ENCODE assay signal across 1 fruit fly cellular context in genomic region chr3L:4405922-4406321, dm6.
TF ChIP-seq lines count a peak whose summit lies in the region.

TSS of gene CG15019 (minus strand) at chr3L:4406059.

TF ChIP-seq in whole organism, embryonic, 481 proteins besides CTCF, POLR2A, EP300 and RAD21 (continued from another document and continues in another):
- no peak for TF ChIP-seq Camta (GFP tag; optimal IDR thresholded peaks at IDR 0.05; lab: Kevin White, UChicago)
- TF ChIP-seq Gug (GFP tag; IDR thresholded peaks at IDR 0.05; lab: Robert Waterston, UW) = no peak
- TF ChIP-seq eve (GFP tag; optimal IDR thresholded peaks at IDR 0.05; lab: Kevin White, UChicago) = peak in 1 of 2 experiments; percentile 43
- TF ChIP-seq CG2712 (tag; optimal IDR thresholded peaks at IDR 0.05; lab: Kevin White, UChicago) = no peak
- no peak for TF ChIP-seq shn (GFP tag; optimal IDR thresholded peaks at IDR 0.05; lab: Kevin White, UChicago)
- no peak for TF ChIP-seq esg (GFP tag; conservative IDR thresholded peaks at IDR 0.05; lab: Robert Waterston, UW)
- TF ChIP-seq NfI (GFP tag; optimal IDR thresholded peaks at IDR 0.05; lab: Kevin White, UChicago) = no peak
- TF ChIP-seq CG7271 (tag; optimal IDR thresholded peaks at IDR 0.05; lab: Kevin White, UChicago) = no peak
- TF ChIP-seq CG10654 (GFP tag; optimal IDR thresholded peaks at IDR 0.05; lab: Kevin White, UChicago) = no peak
- TF ChIP-seq Ptx1 (GFP tag; IDR thresholded peaks at IDR 0.05; lab: Robert Waterston, UW) = no peak
- peak; percentile 17; the same call in 1 of the 3 replicates for TF ChIP-seq CG14860 (GFP tag; IDR thresholded peaks at IDR 0.05; lab: Robert Waterston, UW; ENCODE audit: partially characterized antibody)
- no peak for TF ChIP-seq CrebB (tag; optimal IDR thresholded peaks at IDR 0.05; lab: Kevin White, UChicago)
- TF ChIP-seq CG18476 (GFP tag; optimal IDR thresholded peaks at IDR 0.05; lab: Kevin White, UChicago) = no peak
- no peak for TF ChIP-seq Hmx (GFP tag; optimal IDR thresholded peaks at IDR 0.05; lab: Kevin White, UChicago)
- TF ChIP-seq scrt (GFP tag; optimal IDR thresholded peaks at IDR 0.05; lab: Kevin White, UChicago) = no peak
- no peak for TF ChIP-seq CG1832 (GFP tag; optimal IDR thresholded peaks at IDR 0.05; lab: Kevin White, UChicago)
- TF ChIP-seq sima (GFP tag; optimal IDR thresholded peaks at IDR 0.05; lab: Kevin White, UChicago) = no peak
- TF ChIP-seq CG8089 (GFP tag; optimal IDR thresholded peaks at IDR 0.05; lab: Kevin White, UChicago) = no peak
- no peak for TF ChIP-seq dimm (GFP tag; IDR thresholded peaks at IDR 0.05; lab: Robert Waterston, UW)
- no peak for TF ChIP-seq hb (GFP tag; IDR thresholded peaks at IDR 0.05; lab: Robert Waterston, UW; ENCODE audit: partially characterized antibody)
- peak; percentile 46 for TF ChIP-seq CG2116 (GFP tag; optimal IDR thresholded peaks at IDR 0.05; lab: Kevin White, UChicago)
- no peak for TF ChIP-seq CG1603 (tag; optimal IDR thresholded peaks at IDR 0.05; lab: Kevin White, UChicago)
- no peak for TF ChIP-seq CG7556 (GFP tag; optimal IDR thresholded peaks at IDR 0.05; lab: Kevin White, UChicago)
- no peak for TF ChIP-seq H2.0 (GFP tag; IDR thresholded peaks at IDR 0.05; lab: Robert Waterston, UW)
- no peak for TF ChIP-seq CG2120 (GFP tag; optimal IDR thresholded peaks at IDR 0.05; lab: Kevin White, UChicago)
- no peak for TF ChIP-seq Ada2b (GFP tag; IDR thresholded peaks at IDR 0.05; lab: Robert Waterston, UW)
- TF ChIP-seq tna (GFP tag; IDR thresholded peaks at IDR 0.05; lab: Robert Waterston, UW; ENCODE audit: partially characterized antibody) = peak; percentile 11; the same call in 1 of the 2 replicates
- TF ChIP-seq ase (GFP tag; IDR thresholded peaks at IDR 0.05; lab: Robert Waterston, UW) = no peak
- TF ChIP-seq z (GFP tag; IDR thresholded peaks at IDR 0.05; lab: Robert Waterston, UW) = no peak
- TF ChIP-seq Bgb (GFP tag; IDR thresholded peaks at IDR 0.05; lab: Robert Waterston, UW; ENCODE audit: partially characterized antibody) = peak; percentile 71
- TF ChIP-seq H15 (GFP tag; IDR thresholded peaks at IDR 0.05; lab: Robert Waterston, UW) = no peak
- TF ChIP-seq ab (GFP tag; optimal IDR thresholded peaks at IDR 0.05; lab: Kevin White, UChicago) = no peak
- TF ChIP-seq CG8388 (GFP tag; optimal IDR thresholded peaks at IDR 0.05; lab: Kevin White, UChicago) = no peak
- peak; percentile 66 for TF ChIP-seq knrl (GFP tag; IDR thresholded peaks at IDR 0.05; lab: Robert Waterston, UW; ENCODE audit: partially characterized antibody)
- TF ChIP-seq CG31388 (GFP tag; optimal IDR thresholded peaks at IDR 0.05; lab: Kevin White, UChicago) = no peak
- TF ChIP-seq fu2 (GFP tag; optimal IDR thresholded peaks at IDR 0.05; lab: Kevin White, UChicago) = no peak
- TF ChIP-seq Oaz (GFP tag; IDR thresholded peaks at IDR 0.05; lab: Robert Waterston, UW) = no peak
- TF ChIP-seq CG15011 (GFP tag; optimal IDR thresholded peaks at IDR 0.05; lab: Kevin White, UChicago) = no peak
- TF ChIP-seq CG32532 (GFP tag; IDR thresholded peaks at IDR 0.05; lab: Robert Waterston, UW) = 0 out of 2 replicates have a peak, but pooled peaks have one; percentile 25
- no peak for TF ChIP-seq so (GFP tag; IDR thresholded peaks at IDR 0.05; lab: Robert Waterston, UW)
- TF ChIP-seq dmrt99B (tag; optimal IDR thresholded peaks at IDR 0.05; lab: Kevin White, UChicago) = no peak
- 0 out of 2 replicates have a peak, but pooled peaks have one; percentile 33 for TF ChIP-seq MBD-R2 (GFP tag; IDR thresholded peaks at IDR 0.05; lab: Robert Waterston, UW)
- TF ChIP-seq CG3407 (GFP tag; optimal IDR thresholded peaks at IDR 0.05; lab: Kevin White, UChicago) = no peak
- TF ChIP-seq CG17359 (tag; optimal IDR thresholded peaks at IDR 0.05; lab: Kevin White, UChicago) = no peak
- peak; percentile 4 for TF ChIP-seq phol (tag; optimal IDR thresholded peaks at IDR 0.05; lab: Kevin White, UChicago)
- TF ChIP-seq CG4854 (GFP tag; optimal IDR thresholded peaks at IDR 0.05; lab: Kevin White, UChicago) = no peak
- TF ChIP-seq Spps (tag; optimal IDR thresholded peaks at IDR 0.05; lab: Kevin White, UChicago) = no peak
- no peak for TF ChIP-seq cato (GFP tag; optimal IDR thresholded peaks at IDR 0.05; lab: Kevin White, UChicago; ENCODE audit: borderline replicate concordance)
- TF ChIP-seq GATAe (GFP tag; conservative IDR thresholded peaks at IDR 0.05; lab: Robert Waterston, UW) = no peak
- TF ChIP-seq CG34224 (GFP tag; IDR thresholded peaks at IDR 0.05; lab: Robert Waterston, UW; ENCODE audit: partially characterized antibody) = peak; percentile 72
- no peak for TF ChIP-seq CG10366 (GFP tag; IDR thresholded peaks at IDR 0.05; lab: Robert Waterston, UW)
- TF ChIP-seq CG13123 (GFP tag; optimal IDR thresholded peaks at IDR 0.05; lab: Kevin White, UChicago) = no peak
- 0 out of 2 replicates have a peak, but pooled peaks have one; percentile 51 for TF ChIP-seq nerfin-2 (GFP tag; IDR thresholded peaks at IDR 0.05; lab: Robert Waterston, UW; ENCODE audit: partially characterized antibody)
- TF ChIP-seq bsh (GFP tag; optimal IDR thresholded peaks at IDR 0.05; lab: Kevin White, UChicago) = no peak
- no peak for TF ChIP-seq Neu2 (GFP tag; optimal IDR thresholded peaks at IDR 0.05; lab: Kevin White, UChicago; ENCODE audit: borderline replicate concordance)
- no peak for TF ChIP-seq CG16863 (GFP tag; optimal IDR thresholded peaks at IDR 0.05; lab: Kevin White, UChicago)
- no peak for TF ChIP-seq btn (GFP tag; optimal IDR thresholded peaks at IDR 0.05; lab: Kevin White, UChicago)
- TF ChIP-seq CG32772 (GFP tag; IDR thresholded peaks at IDR 0.05; lab: Robert Waterston, UW) = no peak
- peak; percentile 87 for TF ChIP-seq CG13287 (GFP tag; IDR thresholded peaks at IDR 0.05; lab: Robert Waterston, UW; ENCODE audit: partially characterized antibody)
- no peak for TF ChIP-seq repo (GFP tag; optimal IDR thresholded peaks at IDR 0.05; lab: Kevin White, UChicago)
- peak; percentile 70 for TF ChIP-seq HLH4C (GFP tag; IDR thresholded peaks at IDR 0.05; lab: Robert Waterston, UW; ENCODE audit: partially characterized antibody)
- no peak for TF ChIP-seq Antp (GFP tag; optimal IDR thresholded peaks at IDR 0.05; lab: Kevin White, UChicago)
- TF ChIP-seq CG8281 (tag; optimal IDR thresholded peaks at IDR 0.05; lab: Kevin White, UChicago) = no peak
- no peak for TF ChIP-seq HmgZ (tag; optimal IDR thresholded peaks at IDR 0.05; lab: Kevin White, UChicago)
- no peak for TF ChIP-seq ftz-f1 (GFP tag; optimal IDR thresholded peaks at IDR 0.05; lab: Kevin White, UChicago)
- TF ChIP-seq E2f1 (GFP tag; IDR thresholded peaks at IDR 0.05; lab: Robert Waterston, UW) = peak; percentile 41; the same call in 1 of the 2 replicates
- no peak for TF ChIP-seq Ssrp (tag; optimal IDR thresholded peaks at IDR 0.05; lab: Kevin White, UChicago)
- TF ChIP-seq CG14014 (GFP tag; IDR thresholded peaks at IDR 0.05; lab: Robert Waterston, UW) = no peak
- TF ChIP-seq CG17186 (GFP tag; optimal IDR thresholded peaks at IDR 0.05; lab: Kevin White, UChicago) = no peak
- TF ChIP-seq Side (GFP tag; optimal IDR thresholded peaks at IDR 0.05; lab: Kevin White, UChicago) = no peak
- no peak for TF ChIP-seq CG3838 (GFP tag; optimal IDR thresholded peaks at IDR 0.05; lab: Kevin White, UChicago)
- TF ChIP-seq CG17912 (GFP tag; optimal IDR thresholded peaks at IDR 0.05; lab: Kevin White, UChicago) = no peak
- no peak for TF ChIP-seq CG6813 (GFP tag; optimal IDR thresholded peaks at IDR 0.05; lab: Kevin White, UChicago)
- peak; percentile 81; the same call in 1 of the 2 replicates for TF ChIP-seq amos (GFP tag; IDR thresholded peaks at IDR 0.05; lab: Robert Waterston, UW; ENCODE audit: partially characterized antibody)
- peak in 1 of 2 experiments; percentile 3 for TF ChIP-seq Hr51 (GFP tag; optimal IDR thresholded peaks at IDR 0.05; lab: Kevin White, UChicago)
- no peak for TF ChIP-seq CG17385 (GFP tag; optimal IDR thresholded peaks at IDR 0.05; lab: Kevin White, UChicago)
- TF ChIP-seq sd (tag; optimal IDR thresholded peaks at IDR 0.05; lab: Kevin White, UChicago) = no peak
- no peak for TF ChIP-seq CG17829 (tag; optimal IDR thresholded peaks at IDR 0.05; lab: Kevin White, UChicago)
- TF ChIP-seq CG2129 (GFP tag; IDR thresholded peaks at IDR 0.05; lab: Robert Waterston, UW; ENCODE audit: partially characterized antibody) = peak; percentile 55; the same call in 1 of the 2 replicates
- TF ChIP-seq corto (GFP tag; optimal IDR thresholded peaks at IDR 0.05; lab: Kevin White, UChicago) = no peak
- TF ChIP-seq inv (GFP tag; IDR thresholded peaks at IDR 0.05; lab: Robert Waterston, UW; ENCODE audit: partially characterized antibody) = 0 out of 2 replicates have a peak, but pooled peaks have one; percentile 43
- TF ChIP-seq klu (GFP tag; IDR thresholded peaks at IDR 0.05; lab: Robert Waterston, UW) = no peak
- TF ChIP-seq br (optimal IDR thresholded peaks at IDR 0.05; lab: Kevin White, UChicago) = no peak
- no peak for TF ChIP-seq odd (GFP tag; optimal IDR thresholded peaks at IDR 0.05; lab: Kevin White, UChicago)
- TF ChIP-seq ttk (GFP tag; IDR thresholded peaks at IDR 0.05; lab: Robert Waterston, UW) = no peak
- TF ChIP-seq Meics (GFP tag; optimal IDR thresholded peaks at IDR 0.05; lab: Kevin White, UChicago) = no peak
- TF ChIP-seq chinmo (GFP tag; IDR thresholded peaks at IDR 0.05; lab: Robert Waterston, UW; ENCODE audit: partially characterized antibody) = no peak
- TF ChIP-seq lilli (GFP tag; optimal IDR thresholded peaks at IDR 0.05; lab: Kevin White, UChicago) = no peak
- no peak for TF ChIP-seq Dad (GFP tag; optimal IDR thresholded peaks at IDR 0.05; lab: Kevin White, UChicago)
- TF ChIP-seq CG2199 (GFP tag; IDR thresholded peaks at IDR 0.05; lab: Robert Waterston, UW) = no peak
- peak; percentile 10 for TF ChIP-seq CG15514 (GFP tag; optimal IDR thresholded peaks at IDR 0.05; lab: Kevin White, UChicago)
- no peak for TF ChIP-seq tup (GFP tag; optimal IDR thresholded peaks at IDR 0.05; lab: Kevin White, UChicago)
- peak; percentile 82 for TF ChIP-seq bbx (GFP tag; IDR thresholded peaks at IDR 0.05; lab: Robert Waterston, UW; ENCODE audit: partially characterized antibody)
- TF ChIP-seq kni (GFP tag; optimal IDR thresholded peaks at IDR 0.05; lab: Kevin White, UChicago) = no peak
- TF ChIP-seq Mad (GFP tag; optimal IDR thresholded peaks at IDR 0.05; lab: Kevin White, UChicago) = no peak
- TF ChIP-seq trem (tag; optimal IDR thresholded peaks at IDR 0.05; lab: Kevin White, UChicago) = peak; percentile 10
- no peak for TF ChIP-seq Sox100B (GFP tag; optimal IDR thresholded peaks at IDR 0.05; lab: Kevin White, UChicago)
- no peak for TF ChIP-seq Adf1 (GFP tag; IDR thresholded peaks at IDR 0.05; lab: Robert Waterston, UW)
- no peak for TF ChIP-seq lbe (GFP tag; optimal IDR thresholded peaks at IDR 0.05; lab: Kevin White, UChicago)
- TF ChIP-seq pzg (GFP tag; optimal IDR thresholded peaks at IDR 0.05; lab: Kevin White, UChicago) = peak; percentile 37
- no peak for TF ChIP-seq CG33557 (GFP tag; optimal IDR thresholded peaks at IDR 0.05; lab: Kevin White, UChicago)
- TF ChIP-seq NC2β (GFP tag; optimal IDR thresholded peaks at IDR 0.05; lab: Kevin White, UChicago) = no peak
- TF ChIP-seq caup (GFP tag; optimal IDR thresholded peaks at IDR 0.05; lab: Kevin White, UChicago; ENCODE audit: severe bottlenecking) = no peak
- TF ChIP-seq seq (GFP tag; IDR thresholded peaks at IDR 0.05; lab: Robert Waterston, UW) = no peak
- TF ChIP-seq Lim3 (GFP tag; IDR thresholded peaks at IDR 0.05; lab: Robert Waterston, UW) = no peak
- no peak for TF ChIP-seq CG2889 (GFP tag; IDR thresholded peaks at IDR 0.05; lab: Robert Waterston, UW)
- peak; percentile 82 for TF ChIP-seq unc-4 (GFP tag; IDR thresholded peaks at IDR 0.05; lab: Robert Waterston, UW; ENCODE audit: partially characterized antibody)
- TF ChIP-seq CG11696 (GFP tag; IDR thresholded peaks at IDR 0.05; lab: Robert Waterston, UW) = no peak
- peak; percentile 74 for TF ChIP-seq Dll (GFP tag; IDR thresholded peaks at IDR 0.05; lab: Robert Waterston, UW; ENCODE audit: partially characterized antibody)
- no peak for TF ChIP-seq CG10565 (GFP tag; optimal IDR thresholded peaks at IDR 0.05; lab: Kevin White, UChicago)
- no peak; the same call in 2 of the 3 replicates for TF ChIP-seq CG7963 (GFP tag; IDR thresholded peaks at IDR 0.05; lab: Robert Waterston, UW; ENCODE audit: partially characterized antibody)
- no peak for TF ChIP-seq Xrp1 (GFP tag; IDR thresholded peaks at IDR 0.05; lab: Robert Waterston, UW)
- TF ChIP-seq abd-A (tag; optimal IDR thresholded peaks at IDR 0.05; lab: Kevin White, UChicago) = no peak
- no peak for TF ChIP-seq zfh2 (GFP tag; optimal IDR thresholded peaks at IDR 0.05; lab: Kevin White, UChicago)
- TF ChIP-seq wek (GFP tag; optimal IDR thresholded peaks at IDR 0.05; lab: Kevin White, UChicago) = no peak
- TF ChIP-seq sug (tag; optimal IDR thresholded peaks at IDR 0.05; lab: Kevin White, UChicago) = no peak
- TF ChIP-seq Max (GFP tag; optimal IDR thresholded peaks at IDR 0.05; lab: Kevin White, UChicago) = peak; percentile 30
- TF ChIP-seq cwo (GFP tag; optimal IDR thresholded peaks at IDR 0.05; lab: Kevin White, UChicago) = no peak
- no peak for TF ChIP-seq CG6254 (GFP tag; optimal IDR thresholded peaks at IDR 0.05; lab: Kevin White, UChicago)
- TF ChIP-seq mirr (GFP tag; optimal IDR thresholded peaks at IDR 0.05; lab: Kevin White, UChicago) = no peak
- TF ChIP-seq insv (GFP tag; optimal IDR thresholded peaks at IDR 0.05; lab: Kevin White, UChicago) = no peak
- TF ChIP-seq CG17361 (GFP tag; IDR thresholded peaks at IDR 0.05; lab: Robert Waterston, UW) = no peak
- no peak for TF ChIP-seq emc (GFP tag; optimal IDR thresholded peaks at IDR 0.05; lab: Kevin White, UChicago)
- TF ChIP-seq CG1233 (GFP tag; optimal IDR thresholded peaks at IDR 0.05; lab: Kevin White, UChicago) = no peak
- TF ChIP-seq MESR4 (GFP tag; optimal IDR thresholded peaks at IDR 0.05; lab: Kevin White, UChicago) = peak; percentile 74
- peak; percentile 73 for TF ChIP-seq Scr (GFP tag; IDR thresholded peaks at IDR 0.05; lab: Robert Waterston, UW; ENCODE audit: partially characterized antibody)
- peak; percentile 95 for TF ChIP-seq E2f2 (GFP tag; IDR thresholded peaks at IDR 0.05; lab: Robert Waterston, UW)
- no peak for TF ChIP-seq toy (GFP tag; IDR thresholded peaks at IDR 0.05; lab: Robert Waterston, UW)
- no peak for TF ChIP-seq jigr1 (GFP tag; IDR thresholded peaks at IDR 0.05; lab: Robert Waterston, UW)
- no peak for TF ChIP-seq ERR (GFP tag; optimal IDR thresholded peaks at IDR 0.05; lab: Kevin White, UChicago)
- no peak for TF ChIP-seq CG8944 (GFP tag; optimal IDR thresholded peaks at IDR 0.05; lab: Kevin White, UChicago)
- TF ChIP-seq sna (GFP tag; IDR thresholded peaks at IDR 0.05; lab: Robert Waterston, UW; ENCODE audit: partially characterized antibody) = peak; percentile 76; the same call in 1 of the 2 replicates
